Worm (Caenorhabditis elegans) whole organism, mixed stage, embryonic: ENCODE results near the gene T19D2.3.

Experiments used
- nhr-2 ChIP-seq: fragments of 150-350 bp; optimal IDR thresholded peaks from 2 replicates; lab custom pipeline; 2014; ENCODE audit warnings: missing biosample characterization, missing genetic modification characterization
- nhr-237 ChIP-seq: fragments of 150-350 bp; optimal IDR thresholded peaks from 2 replicates; lab custom pipeline; 2014; ENCODE audit warnings: missing biosample characterization, missing genetic modification characterization

DNA sequence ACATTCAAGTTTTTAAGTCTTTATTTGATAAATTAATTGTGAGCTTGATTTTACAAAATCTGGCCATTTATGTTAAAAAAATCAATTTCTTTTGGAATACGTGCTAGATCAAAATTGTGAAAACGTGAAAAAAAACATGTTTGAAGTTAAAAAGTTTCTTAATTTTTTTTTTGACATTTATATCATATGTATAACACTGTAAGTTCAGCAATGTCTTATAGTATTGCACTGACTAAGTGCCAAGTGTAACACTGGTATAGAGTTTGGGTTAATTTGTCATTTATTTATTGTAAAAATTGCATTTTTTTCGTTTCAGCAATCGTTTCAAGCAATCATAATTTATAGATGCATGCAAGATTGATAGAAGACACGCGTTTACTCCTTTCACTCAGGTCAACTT lies 1.2 kb upstream of the T19D2.3 start:
- no peak for TF ChIP-seq nhr-237 (tag; lab: Kevin White, UChicago)
- TF ChIP-seq nhr-2: no peak
